Worm (Caenorhabditis elegans): Measurements from ENCODE around the gene hrpa-1.

hrpa-1 gene

ce11 chrIV:3298300-3298699 is 40.4 kb downstream of the hrpa-1 start, which contains the start of gene W08E12.6:
W08E12.6 (plus strand) TSS chrIV:3298600.
- TF ChIP-seq lin-39 (tag; optimal IDR thresholded peaks at IDR 0.05): no peak
- no peak for TF ChIP-seq nhr-12 (tag; optimal IDR thresholded peaks at IDR 0.05)
- no peak for TF ChIP-seq mdl-1 (tag; optimal IDR thresholded peaks at IDR 0.05)
- no peak for TF ChIP-seq nhr-77 (tag; optimal IDR thresholded peaks at IDR 0.05)
- no peak for TF ChIP-seq pha-4 (tag; optimal IDR thresholded peaks at IDR 0.05)
- no peak for TF ChIP-seq nfya-1 (tag; optimal IDR thresholded peaks at IDR 0.05; ENCODE audit: insufficient read depth)
- no peak for TF ChIP-seq eor-1 (tag; optimal IDR thresholded peaks at IDR 0.05)
- TF ChIP-seq fos-1 (tag; optimal IDR thresholded peaks at IDR 0.05): no peak
- TF ChIP-seq nhr-67 (tag; optimal IDR thresholded peaks at IDR 0.05): no peak
- TF ChIP-seq aly-2 (tag; optimal IDR thresholded peaks at IDR 0.05): no peak
- no peak for TF ChIP-seq sea-2 (GFP tag; optimal IDR thresholded peaks at IDR 0.05)
- no peak for TF ChIP-seq tbx-2 (tag; optimal IDR thresholded peaks at IDR 0.05)
- TF ChIP-seq zag-1 (tag; optimal IDR thresholded peaks at IDR 0.05): no peak
- TF ChIP-seq nhr-237 (tag; optimal IDR thresholded peaks at IDR 0.05): no peak
- no peak for TF ChIP-seq ceh-16 (tag; optimal IDR thresholded peaks at IDR 0.05)
- TF ChIP-seq egl-27 (tag; optimal IDR thresholded peaks at IDR 0.05): no peak
- TF ChIP-seq nhr-28 (tag; optimal IDR thresholded peaks at IDR 0.05): no peak
- TF ChIP-seq daf-12 (tag; optimal IDR thresholded peaks at IDR 0.05): no peak
- TF ChIP-seq elt-3 (tag; optimal IDR thresholded peaks at IDR 0.05): no peak

ce11 chrIV:3296578-3297549 is 41.8 kb downstream of the hrpa-1 start:
- TF ChIP-seq aly-2 (tag; optimal IDR thresholded peaks at IDR 0.05) (no peak), ceh-16 (tag; optimal IDR thresholded peaks at IDR 0.05) (no peak), skn-1 (tag; optimal IDR thresholded peaks at IDR 0.05) (no peak), nhr-43 (tag; optimal IDR thresholded peaks at IDR 0.05; ENCODE audit: poor library complexity, severe bottlenecking) (no peak), ztf-4 (tag; optimal IDR thresholded peaks at IDR 0.05) (no peak), hmg-11 (tag; optimal IDR thresholded peaks at IDR 0.05) (no peak), R02D3.7 (tag; optimal IDR thresholded peaks at IDR 0.05) (no peak), fos-1 (tag; optimal IDR thresholded peaks at IDR 0.05) (no peak), tbx-2 (tag; optimal IDR thresholded peaks at IDR 0.05) (no peak)

ce11 chrIV:3294553-3295185 is 44.0 kb downstream of the hrpa-1 start, which contains the start of gene W08E12.7:
W08E12.7 (plus strand) TSS chrIV:3295135.
- TF ChIP-seq nhr-67 (tag; optimal IDR thresholded peaks at IDR 0.05) (peak; percentile 31), elt-3 (tag; optimal IDR thresholded peaks at IDR 0.05) (peak in 1 of 3 experiments; percentile 31), elt-2 (tag; optimal IDR thresholded peaks at IDR 0.05) (peak; percentile 71), mdl-1 (tag; optimal IDR thresholded peaks at IDR 0.05) (peak; percentile 24), ztf-4 (tag; optimal IDR thresholded peaks at IDR 0.05) (peak; percentile 51), snpc-4 (tag; optimal IDR thresholded peaks at IDR 0.05) (peak; percentile 93), unc-62 (GFP tag; optimal IDR thresholded peaks at IDR 0.05) (peak; percentile 52), nhr-23 (tag; optimal IDR thresholded peaks at IDR 0.05) (peak; percentile 97), nhr-43 (tag; optimal IDR thresholded peaks at IDR 0.05; ENCODE audit: poor library complexity, severe bottlenecking) (peak; percentile 83), lsy-12 (tag; optimal IDR thresholded peaks at IDR 0.05) (peak; percentile 76), eor-1 (tag; optimal IDR thresholded peaks at IDR 0.05) (no peak), unc-39 (tag; optimal IDR thresholded peaks at IDR 0.05) (no peak), skn-1 (tag; optimal IDR thresholded peaks at IDR 0.05) (peak; percentile 81), egl-27 (tag; optimal IDR thresholded peaks at IDR 0.05) (peak; percentile 5), fkh-10 (GFP tag; optimal IDR thresholded peaks at IDR 0.05) (peak; percentile 87), nhr-11 (tag; optimal IDR thresholded peaks at IDR 0.05) (peak; percentile 82), nhr-25 (tag; optimal IDR thresholded peaks at IDR 0.05) (peak; percentile 95), ZK546.5 (tag; optimal IDR thresholded peaks at IDR 0.05) (peak; percentile 26), nfya-1 (tag; optimal IDR thresholded peaks at IDR 0.05; ENCODE audit: insufficient read depth) (peak; percentile 93), egl-5 (tag; optimal IDR thresholded peaks at IDR 0.05) (peak; percentile 74), mml-1 (tag; optimal IDR thresholded peaks at IDR 0.05) (no peak), ceh-28 (tag; optimal IDR thresholded peaks at IDR 0.05) (peak; percentile 83), tbx-2 (tag; optimal IDR thresholded peaks at IDR 0.05) (peak; percentile 38), nhr-77 (tag; optimal IDR thresholded peaks at IDR 0.05) (peak; percentile 63), ceh-9 (tag; optimal IDR thresholded peaks at IDR 0.05) (no peak), pqm-1 (tag; optimal IDR thresholded peaks at IDR 0.05) (peak; percentile 80), lin-39 (tag; optimal IDR thresholded peaks at IDR 0.05) (peak; percentile 80), ama-1 (optimal IDR thresholded peaks at IDR 0.05) (peak; percentile 88), ztf-11 (tag; optimal IDR thresholded peaks at IDR 0.05) (no peak), nhr-28 (tag; optimal IDR thresholded peaks at IDR 0.05) (peak; percentile 27), jun-1 (tag; optimal IDR thresholded peaks at IDR 0.05) (peak; percentile 89), daf-12 (tag; optimal IDR thresholded peaks at IDR 0.05) (no peak), ceh-16 (tag; optimal IDR thresholded peaks at IDR 0.05) (no peak), zag-1 (tag; optimal IDR thresholded peaks at IDR 0.05) (no peak), nhr-12 (tag; optimal IDR thresholded peaks at IDR 0.05) (no peak), fos-1 (tag; optimal IDR thresholded peaks at IDR 0.05) (peak; percentile 32), R02D3.7 (tag; optimal IDR thresholded peaks at IDR 0.05) (peak; percentile 81), lin-15B (tag; optimal IDR thresholded peaks at IDR 0.05) (peak; percentile 99), hmg-11 (tag; optimal IDR thresholded peaks at IDR 0.05) (peak; percentile 50)

Data from whole organism, L3 larva.